Worm (Caenorhabditis elegans) whole organism, L4 larva: Measurements from ENCODE around the gene ndus-8.

ENCODE experiments used
- attf-4 ChIP-seq: sonication (generic microtip); optimal IDR thresholded peaks from 3 replicates; lab custom pipeline; 2017; ENCODE audit warnings: missing biosample characterization, missing genetic modification characterization
- ceh-62 ChIP-seq: sonication (generic microtip); optimal IDR thresholded peaks from 2 replicates; lab custom pipeline; 2017; ENCODE audit warnings: missing biosample characterization, missing genetic modification characterization
- ceh-82 ChIP-seq: sonication (generic microtip); optimal IDR thresholded peaks from 2 replicates; lab custom pipeline; 2017; ENCODE audit warnings: missing biosample characterization, missing genetic modification characterization
- daf-12 ChIP-seq: fragments of 150-350 bp; optimal IDR thresholded peaks from 2 replicates; lab custom pipeline; 2014; ENCODE audit warnings: missing biosample characterization, missing genetic modification reagents, missing genetic modification characterization
- egl-27 ChIP-seq: sonication (generic microtip); optimal IDR thresholded peaks from 3 replicates; lab custom pipeline; 2017; ENCODE audit warnings: missing biosample characterization, missing genetic modification reagents, missing genetic modification characterization
- fos-1 ChIP-seq: fragments of 150-350 bp; optimal IDR thresholded peaks from 2 replicates; lab custom pipeline; 2014; ENCODE audit warnings: missing biosample characterization, missing genetic modification characterization
- nhr-11 ChIP-seq: fragments of 150-350 bp; optimal IDR thresholded peaks from 2 replicates; lab custom pipeline; 2014; ENCODE audit warnings: missing biosample characterization, missing genetic modification characterization
- tag-97 ChIP-seq: fragments of 200-800 bp; sonication (Bioruptor generic); IDR thresholded peaks from 2 replicates; pipeline ENCODE4 v1.3.6; 2022; ENCODE audit warnings: missing genetic modification characterization, missing compliant biosample characterization
- zag-1 ChIP-seq: fragments of 150-350 bp; optimal IDR thresholded peaks from 2 replicates; lab custom pipeline; 2014; ENCODE audit warnings: missing biosample characterization, missing genetic modification characterization
- ztf-11 ChIP-seq: fragments of 150-350 bp; optimal IDR thresholded peaks from 2 replicates; lab custom pipeline; 2014; ENCODE audit warnings: missing biosample characterization, missing genetic modification characterization

- TF ChIP-seq tag-97 (GFP tag; lab: Robert Waterston, UW): no peak
- no peak for TF ChIP-seq ztf-11 (tag; lab: Kevin White, UChicago)
- TF ChIP-seq attf-4 (tag; lab: Kevin White, UChicago): no peak
- no peak for TF ChIP-seq nhr-11 (tag; lab: Kevin White, UChicago)
- no peak for TF ChIP-seq egl-27
- TF ChIP-seq fos-1: no peak
- TF ChIP-seq ceh-62: no peak
- no peak for TF ChIP-seq ceh-82 (tag; lab: Kevin White, UChicago)
- TF ChIP-seq daf-12 (tag; lab: Kevin White, UChicago): no peak
- no peak for TF ChIP-seq zag-1
These were observed 3.2 kb downstream of the ndus-8 start, which contains the start of gene R151.10 for ce11 chrIII:7230841-7231240.
